Worm (Caenorhabditis elegans) whole organism, early embryonic: ENCODE measurements around the gene ipmk-1.

Source experiments
- aly-1 ChIP-seq: sonication (generic microtip); optimal IDR thresholded peaks from 2 replicates; lab custom pipeline; 2016; ENCODE audit warnings: missing genetic modification characterization, missing compliant biosample characterization
- ama-1 ChIP-seq: fragments of 150-350 bp; optimal IDR thresholded peaks from 2 replicates; lab custom pipeline; 2014
- hmbx-1 ChIP-seq: sonication (generic microtip); optimal IDR thresholded peaks from 2 replicates; lab custom pipeline; 2016; ENCODE audit warnings: mild to moderate bottlenecking, missing genetic modification characterization, missing compliant biosample characterization
- pes-1 ChIP-seq: fragments of 200-800 bp; sonication (Bioruptor generic); IDR thresholded peaks from 2 replicates; pipeline ENCODE4 v1.3.6; 2022; ENCODE audit warnings: missing genetic modification reagents, missing genetic modification characterization, missing compliant biosample characterization

DNA sequence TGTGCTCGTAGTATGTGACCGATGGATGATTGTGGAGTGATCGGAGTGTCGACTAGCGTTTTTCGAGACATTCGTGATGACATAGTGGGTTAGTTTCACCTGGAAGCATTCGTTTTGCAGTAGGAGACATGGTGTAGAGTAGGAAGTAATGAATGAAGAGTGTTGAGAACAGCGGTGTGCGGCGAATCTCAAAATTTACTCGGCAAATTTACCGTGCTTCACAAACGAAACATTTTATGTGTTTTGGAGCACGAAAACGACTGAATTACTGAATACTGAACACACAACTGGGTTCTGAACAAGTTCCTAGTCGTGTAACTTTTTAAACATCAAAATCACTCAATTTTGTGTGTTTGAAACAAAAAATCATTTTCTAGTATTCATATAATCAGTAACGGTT, 33.1 kb downstream of the ipmk-1 start, which contains the start of gene K08E7.6:
- TF ChIP-seq hmbx-1 (tag; lab: Kevin White, UChicago) (no peak), ama-1 (no peak), pes-1 (GFP tag; lab: Robert Waterston, UW) (no peak), aly-1 (no peak)
